Fruit fly (Drosophila melanogaster) whole organism, prepupa: Measurements from ENCODE around the gene CG11723.

Experiments used
- CG10669 ChIP-seq: fragments of 200-800 bp; sonication (Bioruptor generic); optimal IDR thresholded peaks from 3 replicates; lab custom pipeline; 2018; ENCODE audit warnings: missing biosample characterization, mild to moderate bottlenecking, missing genetic modification characterization, moderate library complexity
- CG11762 ChIP-seq: fragments of 200-800 bp; sonication (Bioruptor generic); optimal IDR thresholded peaks from 3 replicates; lab custom pipeline; 2016; ENCODE audit warnings: missing biosample characterization, missing genetic modification characterization; ENCODE audit not compliant: insufficient read depth
- CG11902 ChIP-seq: fragments of 200-800 bp; sonication (Bioruptor generic); optimal IDR thresholded peaks from 3 replicates; lab custom pipeline; 2016; ENCODE audit warnings: missing biosample characterization, missing genetic modification characterization
- CG15336 ChIP-seq: fragments of 200-800 bp; sonication (Bioruptor generic); IDR thresholded peaks from 2 replicates; pipeline ENCODE4 v1.3.6; 2022; ENCODE audit warnings: missing biosample characterization, missing genetic modification characterization
- CG1621 ChIP-seq: fragments of 200-800 bp; sonication (Bioruptor generic); optimal IDR thresholded peaks from 3 replicates; lab custom pipeline; 2018; ENCODE audit warnings: missing biosample characterization, mild to moderate bottlenecking, missing genetic modification characterization
- CG16779 ChIP-seq: fragments of 200-800 bp; sonication (Bioruptor generic); optimal IDR thresholded peaks from 3 replicates; lab custom pipeline; 2017; ENCODE audit warnings: missing biosample characterization, mild to moderate bottlenecking, missing genetic modification characterization
- CG32006 ChIP-seq: fragments of 200-800 bp; sonication (Bioruptor generic); optimal IDR thresholded peaks from 3 replicates; lab custom pipeline; 2017; ENCODE audit warnings: missing biosample characterization, mild to moderate bottlenecking, missing genetic modification characterization
- CG34406 ChIP-seq: fragments of 200-800 bp; sonication (Bioruptor generic); optimal IDR thresholded peaks from 3 replicates; lab custom pipeline; 2016; ENCODE audit warnings: missing biosample characterization, missing genetic modification characterization
- CG3919 ChIP-seq: fragments of 200-800 bp; sonication (Bioruptor generic); optimal IDR thresholded peaks from 3 replicates; lab custom pipeline; 2016; ENCODE audit warnings: missing biosample characterization, missing genetic modification characterization
- CG6792 ChIP-seq: fragments of 200-800 bp; sonication (Bioruptor generic); optimal IDR thresholded peaks from 3 replicates; lab custom pipeline; 2016; ENCODE audit warnings: missing biosample characterization, missing genetic modification characterization
- CG6808 ChIP-seq: fragments of 200-800 bp; sonication (Bioruptor generic); optimal IDR thresholded peaks from 3 replicates; lab custom pipeline; 2017; ENCODE audit warnings: missing biosample characterization, missing genetic modification characterization, mild to moderate bottlenecking, moderate library complexity, missing genetic modification reagents
- CG8319 ChIP-seq: fragments of 200-800 bp; sonication (Bioruptor generic); optimal IDR thresholded peaks from 3 replicates; lab custom pipeline; 2016; ENCODE audit warnings: missing biosample characterization, missing genetic modification characterization
- CG9139 ChIP-seq: fragments of 200-800 bp; sonication (Bioruptor generic); optimal IDR thresholded peaks from 3 replicates; lab custom pipeline; 2017; ENCODE audit warnings: missing biosample characterization, mild to moderate bottlenecking, missing genetic modification characterization
- Eip75B ChIP-seq: fragments of 200-800 bp; sonication (Bioruptor generic); optimal IDR thresholded peaks from 3 replicates; lab custom pipeline; 2016; ENCODE audit warnings: missing biosample characterization, missing genetic modification characterization
- Eip78C ChIP-seq: fragments of 200-800 bp; sonication (Bioruptor generic); peaks from one replicate; lab custom pipeline; 2016; ENCODE audit warnings: missing biosample characterization, missing genetic modification characterization
- Eip93F ChIP-seq: fragments of 200-800 bp; sonication (Bioruptor generic); optimal IDR thresholded peaks from 2 replicates; lab custom pipeline; 2016; ENCODE audit warnings: missing biosample characterization, mild to moderate bottlenecking, missing genetic modification characterization
- Ets21C ChIP-seq: fragments of 200-800 bp; sonication (Bioruptor generic); optimal IDR thresholded peaks from 3 replicates; lab custom pipeline; 2016; ENCODE audit warnings: missing biosample characterization, missing genetic modification characterization
- Ets96B ChIP-seq: fragments of 200-800 bp; optimal IDR thresholded peaks from 2 replicates; lab custom pipeline; 2019; ENCODE audit warnings: missing biosample characterization, mild to moderate bottlenecking, missing genetic modification characterization, moderate library complexity
- Hr38 ChIP-seq: sonication (Bioruptor generic); optimal IDR thresholded peaks from 2 replicates; lab custom pipeline; 2016; ENCODE audit warnings: missing biosample characterization, missing genetic modification characterization
- Hr39 ChIP-seq: fragments of 200-800 bp; sonication (Bioruptor generic); optimal IDR thresholded peaks from 2 replicates; lab custom pipeline; 2016; ENCODE audit warnings: missing biosample characterization, missing genetic modification characterization
- Lpt ChIP-seq: fragments of 200-800 bp; sonication (Bioruptor generic); optimal IDR thresholded peaks from 3 replicates; lab custom pipeline; 2016; ENCODE audit warnings: missing biosample characterization, missing genetic modification characterization
- Met ChIP-seq: fragments of 200-800 bp; sonication (Bioruptor generic); optimal IDR thresholded peaks from 3 replicates; lab custom pipeline; 2016; ENCODE audit warnings: missing biosample characterization, missing genetic modification characterization
- OdsH ChIP-seq: fragments of 200-800 bp; sonication (Bioruptor generic); optimal IDR thresholded peaks from 3 replicates; lab custom pipeline; 2016; ENCODE audit warnings: missing biosample characterization, missing genetic modification characterization
- Sox102F ChIP-seq: fragments of 200-800 bp; sonication (Bioruptor generic); optimal IDR thresholded peaks from 2 replicates; lab custom pipeline; 2016; ENCODE audit warnings: missing biosample characterization, mild to moderate bottlenecking, missing genetic modification characterization
- Sox14 ChIP-seq: fragments of 200-800 bp; sonication (Bioruptor generic); optimal IDR thresholded peaks from 3 replicates; lab custom pipeline; 2016; ENCODE audit warnings: missing biosample characterization, missing genetic modification characterization
- Sox15 ChIP-seq: fragments of 200-800 bp; sonication (Bioruptor generic); optimal IDR thresholded peaks from 3 replicates; lab custom pipeline; 2016; ENCODE audit warnings: missing biosample characterization, missing genetic modification characterization
- dac ChIP-seq: fragments of 200-800 bp; sonication (Bioruptor generic); optimal IDR thresholded peaks from 2 replicates; lab custom pipeline; 2017; ENCODE audit warnings: missing biosample characterization, mild to moderate bottlenecking, missing genetic modification characterization
- eg ChIP-seq: fragments of 200-800 bp; sonication (Bioruptor generic); IDR thresholded peaks from 3 replicates; pipeline ENCODE4 v1.3.6; 2022; ENCODE audit warnings: missing biosample characterization, missing genetic modification characterization
- esn ChIP-seq: fragments of 200-800 bp; sonication (Bioruptor generic); optimal IDR thresholded peaks from 2 replicates; lab custom pipeline; 2016; ENCODE audit warnings: missing biosample characterization, mild to moderate bottlenecking, missing genetic modification characterization, moderate library complexity
- fd59A ChIP-seq: fragments of 200-800 bp; sonication (Bioruptor generic); optimal IDR thresholded peaks from 2 replicates; lab custom pipeline; 2017; ENCODE audit warnings: missing biosample characterization, mild to moderate bottlenecking, missing genetic modification characterization, missing genetic modification reagents
- fd85E ChIP-seq: fragments of 200-800 bp; sonication (Bioruptor generic); optimal IDR thresholded peaks from 3 replicates; lab custom pipeline; 2016; ENCODE audit warnings: missing biosample characterization, missing genetic modification characterization
- pdm3 ChIP-seq: fragments of 200-800 bp; sonication (Bioruptor generic); optimal IDR thresholded peaks from 3 replicates; lab custom pipeline; 2016; ENCODE audit warnings: missing biosample characterization, missing genetic modification characterization
- salr ChIP-seq, 2 experiments: fragments of 200-800 bp; sonication (Bioruptor generic); optimal IDR thresholded peaks; 3 replicates each; lab custom pipeline; 2016 to 2018; ENCODE audit warnings: missing biosample characterization in 2 of 2, missing genetic modification characterization in 2 of 2, mild to moderate bottlenecking in 1 of 2
- spab ChIP-seq: fragments of 200-800 bp; sonication (Bioruptor generic); optimal IDR thresholded peaks from 2 replicates; lab custom pipeline; 2017; ENCODE audit warnings: missing biosample characterization, mild to moderate bottlenecking, missing genetic modification characterization, missing genetic modification reagents
- ss ChIP-seq, 2 experiments: fragments of 200-800 bp; sonication (Bioruptor generic); optimal IDR thresholded peaks; 2 replicates in 1 of 2; 3 replicates in 1 of 2; lab custom pipeline; 2017 to 2018; ENCODE audit warnings: mild to moderate bottlenecking in 2 of 2, missing biosample characterization in 2 of 2, missing genetic modification characterization in 2 of 2, moderate library complexity in 1 of 2

CG11723 gene

DNA sequence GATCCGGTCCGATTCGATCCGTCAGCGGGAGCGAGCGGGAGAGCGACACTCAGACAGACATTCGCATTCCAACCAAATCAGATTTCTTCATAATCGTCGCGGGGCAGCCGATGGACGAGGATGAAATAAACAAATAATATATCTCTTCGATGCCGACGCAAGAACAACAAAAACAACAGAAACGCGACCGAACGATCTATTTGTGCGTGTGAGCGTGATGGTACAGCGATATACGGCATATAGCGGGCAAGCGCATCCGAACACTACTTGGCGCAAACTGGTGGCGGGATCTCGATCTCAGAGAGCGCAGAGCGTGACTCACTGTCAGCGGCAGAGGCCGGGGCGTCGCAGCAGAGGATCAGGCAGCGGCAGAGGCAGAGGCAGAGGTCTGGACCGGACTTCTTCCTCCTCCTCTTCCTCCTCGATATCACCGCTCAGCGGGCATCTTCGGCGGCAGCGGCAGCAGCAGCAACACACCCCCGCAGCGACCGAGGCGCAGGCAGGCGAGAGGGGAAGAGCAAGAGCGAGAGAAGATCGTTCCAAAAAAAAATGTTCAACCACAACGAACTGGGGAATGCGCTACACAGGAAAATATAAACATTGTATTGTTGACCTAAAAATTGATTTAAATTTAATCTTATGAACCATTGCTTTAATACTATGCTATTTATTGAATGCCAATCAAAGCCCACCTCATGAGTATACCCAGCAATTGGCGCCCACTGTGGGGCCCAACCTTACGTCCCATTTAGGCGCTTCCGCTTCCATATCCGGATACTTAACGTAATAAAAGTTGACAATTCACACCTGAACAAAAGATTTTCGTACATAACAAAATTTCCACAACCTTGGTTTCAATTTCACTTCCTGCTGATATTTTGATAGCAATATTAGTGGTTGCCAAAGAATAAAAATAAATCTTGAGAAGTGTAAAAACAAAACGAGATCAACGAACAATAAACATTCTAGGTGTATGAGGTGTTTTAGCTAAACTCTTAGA, 14.5 kb upstream of the CG11723 start (continued):
- TF ChIP-seq CG8319 (GFP tag; lab: Kevin White, UChicago) (peak; percentile 24), Met (GFP tag; lab: Kevin White, UChicago) (peak; percentile 84), Ets21C (GFP tag; lab: Kevin White, UChicago) (peak; percentile 31), CG15336 (GFP tag; lab: Robert Waterston, UW) (peak; percentile 8; the same call in 1 of the 2 replicates), CG6792 (peak; percentile 61), fd59A (GFP tag; lab: Kevin White, UChicago) (peak; percentile 59), CG1621 (tag; lab: Kevin White, UChicago) (peak; percentile 48), Eip75B (GFP tag; lab: Kevin White, UChicago) (peak; percentile 63), Sox102F (GFP tag; lab: Kevin White, UChicago) (peak; percentile 6), CG34406 (GFP tag; lab: Kevin White, UChicago) (peak; percentile 46), CG11902 (peak; percentile 57), dac (GFP tag; lab: Kevin White, UChicago) (no peak), fd85E (no peak), Eip93F (no peak), CG32006 (GFP tag; lab: Kevin White, UChicago) (peak; percentile 86), CG16779 (tag; lab: Kevin White, UChicago) (no peak), CG9139 (GFP tag; lab: Kevin White, UChicago) (peak; percentile 8), Lpt (GFP tag; lab: Kevin White, UChicago) (no peak), ss (GFP tag; optimal IDR thresholded peaks at IDR 0.05; lab: Kevin White, UChicago) (peak; percentile 3 to 50), CG10669 (GFP tag; lab: Kevin White, UChicago) (peak; percentile 53), Sox14 (peak; percentile 77), esn (GFP tag; lab: Kevin White, UChicago) (peak; percentile 84), CG11762 (GFP tag; lab: Kevin White, UChicago) (peak; percentile 34), spab (peak; percentile 66), CG6808 (peak; percentile 27), salr (GFP tag; optimal IDR thresholded peaks at IDR 0.05; lab: Kevin White, UChicago) (peak; percentile 31 to 78), CG3919 (GFP tag; lab: Kevin White, UChicago) (peak; percentile 53), Sox15 (GFP tag; lab: Kevin White, UChicago) (peak; percentile 49), pdm3 (GFP tag; lab: Kevin White, UChicago) (peak; percentile 72), eg (GFP tag; lab: Robert Waterston, UW) (peak; percentile 57; the same call in 2 of the 3 replicates), Hr38 (GFP tag; lab: Kevin White, UChicago) (no peak)

DNA sequence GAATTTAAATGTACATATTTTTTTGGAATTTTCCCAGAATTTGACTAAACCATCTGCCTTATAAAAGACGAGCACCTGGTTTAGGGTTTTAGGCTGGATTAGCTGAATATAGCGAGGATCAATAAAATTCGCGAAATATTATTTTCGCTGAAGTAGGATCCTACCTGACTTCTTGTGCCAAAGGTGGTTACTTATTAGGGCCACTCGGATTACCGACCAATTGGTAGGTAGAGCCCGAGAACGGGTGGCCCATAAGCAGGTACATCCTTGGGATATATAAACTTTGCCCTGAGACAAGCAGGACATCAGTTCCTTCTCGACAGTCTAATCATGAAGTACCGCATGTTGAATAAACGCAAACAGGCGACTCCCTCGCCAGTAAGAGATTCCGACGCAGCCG, 8.4 kb upstream of the CG11723 start, which contains the start of gene CG15382:
Gene CG15382 (plus strand): TSS at position 301 of the 400 bp plus-strand sequence.
- no peak for TF ChIP-seq CG6792
- no peak for TF ChIP-seq spab
- TF ChIP-seq OdsH = no peak
- TF ChIP-seq Ets96B (tag; lab: Kevin White, UChicago) = no peak
- TF ChIP-seq Hr39 (GFP tag; lab: Kevin White, UChicago) = no peak
- no peak for TF ChIP-seq Eip78C (GFP tag; lab: Kevin White, UChicago)
